Worm (Caenorhabditis elegans): ENCODE data around the gene C49C8.8.

C49C8.8 gene

ce11 chrIV:8687605-8688191 is 35.8 kb downstream of the C49C8.8 start, which contains the start of gene snrp-3:
TSS of gene snrp-3 (minus strand) at chrIV:8687810.
- peak; percentile 54 for TF ChIP-seq ceh-39 (tag; optimal IDR thresholded peaks at IDR 0.05)
- no peak for TF ChIP-seq nhr-76 (tag; optimal IDR thresholded peaks at IDR 0.05)
- TF ChIP-seq elt-3 (tag; optimal IDR thresholded peaks at IDR 0.05) = no peak
- no peak for TF ChIP-seq elt-1 (tag; optimal IDR thresholded peaks at IDR 0.05; ENCODE audit: borderline replicate concordance, insufficient read depth)
- no peak for TF ChIP-seq ztf-11 (tag; optimal IDR thresholded peaks at IDR 0.05)
- peak; percentile 72 for TF ChIP-seq lsy-2 (tag; optimal IDR thresholded peaks at IDR 0.05)
- TF ChIP-seq unc-39 (tag; optimal IDR thresholded peaks at IDR 0.05) = no peak
- no peak for TF ChIP-seq blmp-1 (tag; optimal IDR thresholded peaks at IDR 0.05)
- no peak for TF ChIP-seq ceh-83 (GFP tag; optimal IDR thresholded peaks at IDR 0.05)
- no peak for TF ChIP-seq ham-2 (GFP tag; optimal IDR thresholded peaks at IDR 0.05)
- TF ChIP-seq tbx-8 (GFP tag; optimal IDR thresholded peaks at IDR 0.05) = no peak
- TF ChIP-seq ces-1 (GFP tag; optimal IDR thresholded peaks at IDR 0.05) = peak; percentile 71
- peak; percentile 58 for TF ChIP-seq cnd-1 (tag; optimal IDR thresholded peaks at IDR 0.05)
- TF ChIP-seq sem-2 (GFP tag; optimal IDR thresholded peaks at IDR 0.05) = no peak
- TF ChIP-seq sptf-1 (tag; optimal IDR thresholded peaks at IDR 0.05) = no peak
- TF ChIP-seq mls-2 (tag; optimal IDR thresholded peaks at IDR 0.05) = no peak
- peak; percentile 11 for TF ChIP-seq unc-62 (GFP tag; optimal IDR thresholded peaks at IDR 0.05)
- TF ChIP-seq zip-8 (tag; optimal IDR thresholded peaks at IDR 0.05) = no peak
- no peak for TF ChIP-seq flh-1 (GFP tag; optimal IDR thresholded peaks at IDR 0.05)
- TF ChIP-seq hlh-1 (tag; optimal IDR thresholded peaks at IDR 0.05) = peak; percentile 38
- TF ChIP-seq unc-120 (tag; optimal IDR thresholded peaks at IDR 0.05; ENCODE audit: poor library complexity, severe bottlenecking) = peak; percentile 50
- TF ChIP-seq mep-1 (tag; optimal IDR thresholded peaks at IDR 0.05) = peak; percentile 79
- no peak for TF ChIP-seq bed-3 (GFP tag; optimal IDR thresholded peaks at IDR 0.05)
- TF ChIP-seq nhr-28 (tag; optimal IDR thresholded peaks at IDR 0.05) = no peak
- TF ChIP-seq nhr-2 (tag; optimal IDR thresholded peaks at IDR 0.05) = no peak
- no peak for TF ChIP-seq ceh-43 (GFP tag; optimal IDR thresholded peaks at IDR 0.05)
- peak; percentile 41 for TF ChIP-seq lin-13 (tag; optimal IDR thresholded peaks at IDR 0.05)
- TF ChIP-seq mab-5 (tag; optimal IDR thresholded peaks at IDR 0.05) = no peak
- TF ChIP-seq drap-1 (GFP tag; optimal IDR thresholded peaks at IDR 0.05) = no peak
- peak; percentile 79 for TF ChIP-seq pha-4 (tag; optimal IDR thresholded peaks at IDR 0.05)
- TF ChIP-seq snpc-4 (tag; optimal IDR thresholded peaks at IDR 0.05) = no peak
- TF ChIP-seq M03D4.4 (tag; optimal IDR thresholded peaks at IDR 0.05) = no peak
- TF ChIP-seq lin-32 (GFP tag; optimal IDR thresholded peaks at IDR 0.05) = no peak
- peak; percentile 76 for TF ChIP-seq nhr-237 (tag; optimal IDR thresholded peaks at IDR 0.05)
- TF ChIP-seq nhr-12 (tag; optimal IDR thresholded peaks at IDR 0.05) = no peak

- TF ChIP-seq ces-1 (GFP tag; optimal IDR thresholded peaks at IDR 0.05) (peak; percentile 30), nhr-12 (tag; optimal IDR thresholded peaks at IDR 0.05) (no peak)
Observed at ce11 chrIV:8691486-8691885, 39.6 kb downstream of the C49C8.8 start, which contains the start of the genes hst-1 and ints-6. TSS of gene hst-1 (minus strand) at chrIV:8691513. TSS of gene ints-6 (plus strand) at chrIV:8691745.

- no peak for TF ChIP-seq pha-4 (tag; optimal IDR thresholded peaks at IDR 0.05)
- no peak for TF ChIP-seq elt-3 (tag; optimal IDR thresholded peaks at IDR 0.05)
- no peak for TF ChIP-seq lin-13 (tag; optimal IDR thresholded peaks at IDR 0.05)
- TF ChIP-seq lin-32 (GFP tag; optimal IDR thresholded peaks at IDR 0.05) = no peak
- TF ChIP-seq mls-2 (tag; optimal IDR thresholded peaks at IDR 0.05) = no peak
- TF ChIP-seq ceh-39 (tag; optimal IDR thresholded peaks at IDR 0.05) = no peak
- no peak for TF ChIP-seq drap-1 (GFP tag; optimal IDR thresholded peaks at IDR 0.05)
- no peak for TF ChIP-seq ztf-11 (tag; optimal IDR thresholded peaks at IDR 0.05)
- no peak for TF ChIP-seq snpc-4 (tag; optimal IDR thresholded peaks at IDR 0.05)
- no peak for TF ChIP-seq sptf-1 (tag; optimal IDR thresholded peaks at IDR 0.05)
- no peak for TF ChIP-seq nhr-2 (tag; optimal IDR thresholded peaks at IDR 0.05)
- no peak for TF ChIP-seq bed-3 (GFP tag; optimal IDR thresholded peaks at IDR 0.05)
- TF ChIP-seq flh-1 (GFP tag; optimal IDR thresholded peaks at IDR 0.05) = no peak
Observed at ce11 chrIV:8697436-8697835, 45.5 kb downstream of the C49C8.8 start, which contains the start of gene ttll-11. TSS of gene ttll-11 (plus strand) at chrIV:8697736.

All from whole organism, mixed stage, embryonic.